Fruit fly (Drosophila melanogaster): Measurements from ENCODE around the gene CG18662.

dm6 chr2L:8931176-8931575, 49.3 kb upstream of the CG18662 start:
- TF ChIP-seq psq (optimal IDR thresholded peaks at IDR 0.05) (no peak), Myc (optimal IDR thresholded peaks at IDR 0.05) (no peak)
